Fruit fly (Drosophila melanogaster) whole organism, prepupa: ENCODE data around the gene Nepl19.
A peak's percentile ranks its signal among the peaks of the same experiment; 100 is the strongest.

Experiments
- Blimp-1 ChIP-seq: fragments of 200-800 bp; sonication (Bioruptor generic); optimal IDR thresholded peaks from 3 replicates; lab custom pipeline; 2017; ENCODE audit warnings: missing biosample characterization, missing genetic modification characterization, mild to moderate bottlenecking, moderate library complexity, missing genetic modification reagents
- CG10631 ChIP-seq: fragments of 200-800 bp; sonication (Bioruptor generic); optimal IDR thresholded peaks from 2 replicates; lab custom pipeline; 2016; ENCODE audit warnings: missing biosample characterization, missing genetic modification characterization
- CG10669 ChIP-seq: fragments of 200-800 bp; sonication (Bioruptor generic); optimal IDR thresholded peaks from 3 replicates; lab custom pipeline; 2018; ENCODE audit warnings: missing biosample characterization, mild to moderate bottlenecking, missing genetic modification characterization, moderate library complexity
- CG11294 ChIP-seq: fragments of 200-800 bp; sonication (Bioruptor generic); IDR thresholded peaks from 2 replicates; pipeline ENCODE4 v1.3.6; 2022; ENCODE audit warnings: missing biosample characterization, missing genetic modification characterization
- CG11902 ChIP-seq: fragments of 200-800 bp; sonication (Bioruptor generic); optimal IDR thresholded peaks from 3 replicates; lab custom pipeline; 2016; ENCODE audit warnings: missing biosample characterization, missing genetic modification characterization
- CG15336 ChIP-seq: fragments of 200-800 bp; sonication (Bioruptor generic); IDR thresholded peaks from 2 replicates; pipeline ENCODE4 v1.3.6; 2022; ENCODE audit warnings: missing biosample characterization, missing genetic modification characterization
- CG1621 ChIP-seq: fragments of 200-800 bp; sonication (Bioruptor generic); optimal IDR thresholded peaks from 3 replicates; lab custom pipeline; 2018; ENCODE audit warnings: missing biosample characterization, mild to moderate bottlenecking, missing genetic modification characterization
- CG3032 ChIP-seq: fragments of 200-800 bp; optimal IDR thresholded peaks from 2 replicates; lab custom pipeline; 2019; ENCODE audit warnings: missing biosample characterization, mild to moderate bottlenecking, missing genetic modification characterization, moderate library complexity
- CG32006 ChIP-seq: fragments of 200-800 bp; sonication (Bioruptor generic); optimal IDR thresholded peaks from 3 replicates; lab custom pipeline; 2017; ENCODE audit warnings: missing biosample characterization, mild to moderate bottlenecking, missing genetic modification characterization
- CG3919 ChIP-seq: fragments of 200-800 bp; sonication (Bioruptor generic); optimal IDR thresholded peaks from 3 replicates; lab custom pipeline; 2016; ENCODE audit warnings: missing biosample characterization, missing genetic modification characterization
- CG4318 ChIP-seq: fragments of 200-800 bp; sonication (Bioruptor generic); optimal IDR thresholded peaks from 3 replicates; lab custom pipeline; 2017; ENCODE audit warnings: missing biosample characterization, mild to moderate bottlenecking, missing genetic modification characterization
- CG6163 ChIP-seq: fragments of 200-800 bp; sonication (Bioruptor generic); IDR thresholded peaks from 3 replicates; pipeline ENCODE4 v1.3.6; 2022; ENCODE audit warnings: missing biosample characterization, missing genetic modification characterization
- CG6276 ChIP-seq: fragments of 200-800 bp; sonication (Bioruptor generic); optimal IDR thresholded peaks from 2 replicates; lab custom pipeline; 2017; ENCODE audit warnings: missing biosample characterization, mild to moderate bottlenecking, missing genetic modification characterization
- CG6808 ChIP-seq: fragments of 200-800 bp; sonication (Bioruptor generic); optimal IDR thresholded peaks from 3 replicates; lab custom pipeline; 2017; ENCODE audit warnings: missing biosample characterization, missing genetic modification characterization, mild to moderate bottlenecking, moderate library complexity, missing genetic modification reagents
- CG7368 ChIP-seq: fragments of 200-800 bp; sonication (Bioruptor generic); optimal IDR thresholded peaks from 3 replicates; lab custom pipeline; 2016; ENCODE audit warnings: missing biosample characterization, missing genetic modification characterization
- CG8119 ChIP-seq: fragments of 200-800 bp; sonication (Bioruptor generic); IDR thresholded peaks from 3 replicates; pipeline ENCODE4 v1.3.6; 2022; ENCODE audit warnings: missing biosample characterization, missing genetic modification characterization
- CG8319 ChIP-seq: fragments of 200-800 bp; sonication (Bioruptor generic); optimal IDR thresholded peaks from 3 replicates; lab custom pipeline; 2016; ENCODE audit warnings: missing biosample characterization, missing genetic modification characterization
- CG8632 ChIP-seq: fragments of 200-800 bp; sonication (Bioruptor generic); optimal IDR thresholded peaks from 3 replicates; lab custom pipeline; 2016; ENCODE audit warnings: missing biosample characterization, missing genetic modification characterization
- CG9139 ChIP-seq: fragments of 200-800 bp; sonication (Bioruptor generic); optimal IDR thresholded peaks from 3 replicates; lab custom pipeline; 2017; ENCODE audit warnings: missing biosample characterization, mild to moderate bottlenecking, missing genetic modification characterization
- Eip75B ChIP-seq: fragments of 200-800 bp; sonication (Bioruptor generic); optimal IDR thresholded peaks from 3 replicates; lab custom pipeline; 2016; ENCODE audit warnings: missing biosample characterization, missing genetic modification characterization
- Eip78C ChIP-seq: fragments of 200-800 bp; sonication (Bioruptor generic); peaks from one replicate; lab custom pipeline; 2016; ENCODE audit warnings: missing biosample characterization, missing genetic modification characterization
- Eip93F ChIP-seq: fragments of 200-800 bp; sonication (Bioruptor generic); optimal IDR thresholded peaks from 2 replicates; lab custom pipeline; 2016; ENCODE audit warnings: missing biosample characterization, mild to moderate bottlenecking, missing genetic modification characterization
- Ets96B ChIP-seq: fragments of 200-800 bp; optimal IDR thresholded peaks from 2 replicates; lab custom pipeline; 2019; ENCODE audit warnings: missing biosample characterization, mild to moderate bottlenecking, missing genetic modification characterization, moderate library complexity
- Hr39 ChIP-seq: fragments of 200-800 bp; sonication (Bioruptor generic); optimal IDR thresholded peaks from 2 replicates; lab custom pipeline; 2016; ENCODE audit warnings: missing biosample characterization, missing genetic modification characterization
- Hr4 ChIP-seq: fragments of 200-800 bp; sonication (Bioruptor generic); optimal IDR thresholded peaks from 3 replicates; lab custom pipeline; 2016; ENCODE audit warnings: missing biosample characterization, missing genetic modification characterization
- Lpt ChIP-seq: fragments of 200-800 bp; sonication (Bioruptor generic); optimal IDR thresholded peaks from 3 replicates; lab custom pipeline; 2016; ENCODE audit warnings: missing biosample characterization, missing genetic modification characterization
- Met ChIP-seq: fragments of 200-800 bp; sonication (Bioruptor generic); optimal IDR thresholded peaks from 3 replicates; lab custom pipeline; 2016; ENCODE audit warnings: missing biosample characterization, missing genetic modification characterization
- Sox102F ChIP-seq: fragments of 200-800 bp; sonication (Bioruptor generic); optimal IDR thresholded peaks from 2 replicates; lab custom pipeline; 2016; ENCODE audit warnings: missing biosample characterization, mild to moderate bottlenecking, missing genetic modification characterization
- Sox14 ChIP-seq: fragments of 200-800 bp; sonication (Bioruptor generic); optimal IDR thresholded peaks from 3 replicates; lab custom pipeline; 2016; ENCODE audit warnings: missing biosample characterization, missing genetic modification characterization
- achi ChIP-seq: fragments of 200-800 bp; sonication (Bioruptor generic); optimal IDR thresholded peaks from 3 replicates; lab custom pipeline; 2016; ENCODE audit warnings: missing biosample characterization, missing genetic modification characterization
- acj6 ChIP-seq: fragments of 200-800 bp; sonication (Bioruptor generic); optimal IDR thresholded peaks from 3 replicates; lab custom pipeline; 2016; ENCODE audit warnings: missing biosample characterization, missing genetic modification characterization
- cyc ChIP-seq: fragments of 200-800 bp; sonication (Bioruptor generic); optimal IDR thresholded peaks from 3 replicates; lab custom pipeline; 2016; ENCODE audit warnings: missing biosample characterization, missing genetic modification characterization
- dac ChIP-seq: fragments of 200-800 bp; sonication (Bioruptor generic); optimal IDR thresholded peaks from 2 replicates; lab custom pipeline; 2017; ENCODE audit warnings: missing biosample characterization, mild to moderate bottlenecking, missing genetic modification characterization
- eg ChIP-seq: fragments of 200-800 bp; sonication (Bioruptor generic); IDR thresholded peaks from 3 replicates; pipeline ENCODE4 v1.3.6; 2022; ENCODE audit warnings: missing biosample characterization, missing genetic modification characterization
- esn ChIP-seq: fragments of 200-800 bp; sonication (Bioruptor generic); optimal IDR thresholded peaks from 2 replicates; lab custom pipeline; 2016; ENCODE audit warnings: missing biosample characterization, mild to moderate bottlenecking, missing genetic modification characterization, moderate library complexity
- fkh ChIP-seq: fragments of 200-800 bp; sonication (Bioruptor generic); optimal IDR thresholded peaks from 3 replicates; lab custom pipeline; 2017; ENCODE audit warnings: missing biosample characterization, mild to moderate bottlenecking, missing genetic modification characterization, moderate library complexity
- net ChIP-seq: fragments of 200-800 bp; sonication (Bioruptor generic); optimal IDR thresholded peaks from 3 replicates; lab custom pipeline; 2016; ENCODE audit warnings: missing biosample characterization, missing genetic modification characterization
- pdm3 ChIP-seq: fragments of 200-800 bp; sonication (Bioruptor generic); optimal IDR thresholded peaks from 3 replicates; lab custom pipeline; 2016; ENCODE audit warnings: missing biosample characterization, missing genetic modification characterization
- salr ChIP-seq, 2 experiments: fragments of 200-800 bp; sonication (Bioruptor generic); optimal IDR thresholded peaks; 3 replicates each; lab custom pipeline; 2016 to 2018; ENCODE audit warnings: missing biosample characterization in 2 of 2, missing genetic modification characterization in 2 of 2, mild to moderate bottlenecking in 1 of 2
- spab ChIP-seq: fragments of 200-800 bp; sonication (Bioruptor generic); optimal IDR thresholded peaks from 2 replicates; lab custom pipeline; 2017; ENCODE audit warnings: missing biosample characterization, mild to moderate bottlenecking, missing genetic modification characterization, missing genetic modification reagents
- ss ChIP-seq, 2 experiments: fragments of 200-800 bp; sonication (Bioruptor generic); optimal IDR thresholded peaks; 2 replicates in 1 of 2; 3 replicates in 1 of 2; lab custom pipeline; 2017 to 2018; ENCODE audit warnings: mild to moderate bottlenecking in 2 of 2, missing biosample characterization in 2 of 2, missing genetic modification characterization in 2 of 2, moderate library complexity in 1 of 2
- svp ChIP-seq: fragments of 200-800 bp; sonication (Bioruptor generic); peaks from one replicate; lab custom pipeline; 2016; ENCODE audit warnings: missing biosample characterization, missing genetic modification characterization
- topi ChIP-seq: fragments of 200-800 bp; sonication (Bioruptor generic); optimal IDR thresholded peaks from 3 replicates; lab custom pipeline; 2016; ENCODE audit warnings: missing biosample characterization, missing genetic modification characterization
- vri ChIP-seq: fragments of 200-800 bp; sonication (Bioruptor generic); optimal IDR thresholded peaks from 3 replicates; lab custom pipeline; 2016; ENCODE audit warnings: missing biosample characterization, mild to moderate bottlenecking, missing genetic modification characterization

Nepl19 gene

dm6 chr3R:28913890-28914750 is 34.2 kb upstream of the Nepl19 start (continued):
- no peak for TF ChIP-seq CG10669 (GFP tag; lab: Kevin White, UChicago)
- peak; percentile 71 for TF ChIP-seq CG9139 (GFP tag; lab: Kevin White, UChicago)
- TF ChIP-seq dac (GFP tag; lab: Kevin White, UChicago): no peak
- TF ChIP-seq CG11902 (GFP tag; lab: Kevin White, UChicago): no peak
- TF ChIP-seq CG11294: no peak
- no peak for TF ChIP-seq CG8319 (GFP tag; lab: Kevin White, UChicago)
- TF ChIP-seq pdm3: no peak
- TF ChIP-seq CG3919 (GFP tag; lab: Kevin White, UChicago): peak; percentile 4
- no peak for TF ChIP-seq CG15336 (GFP tag; lab: Robert Waterston, UW)
- no peak for TF ChIP-seq acj6
- no peak for TF ChIP-seq Sox102F
- no peak for TF ChIP-seq CG8632
- no peak for TF ChIP-seq CG4318
- TF ChIP-seq spab (GFP tag; lab: Kevin White, UChicago): peak; percentile 53
- TF ChIP-seq net: peak; percentile 36
- TF ChIP-seq Lpt (GFP tag; lab: Kevin White, UChicago): no peak
- no peak for TF ChIP-seq Hr4 (GFP tag; lab: Kevin White, UChicago)
- no peak for TF ChIP-seq Eip93F (GFP tag; lab: Kevin White, UChicago)
- no peak for TF ChIP-seq topi (GFP tag; lab: Kevin White, UChicago)
- TF ChIP-seq vri: no peak
- TF ChIP-seq ss (GFP tag; optimal IDR thresholded peaks at IDR 0.05; lab: Kevin White, UChicago): peak in 1 of 2 experiments; percentile 69
- TF ChIP-seq salr (GFP tag; optimal IDR thresholded peaks at IDR 0.05; lab: Kevin White, UChicago): peak in 1 of 2 experiments; percentile 58
- TF ChIP-seq CG6808 (GFP tag; lab: Kevin White, UChicago): no peak
- no peak for TF ChIP-seq Hr39 (GFP tag; lab: Kevin White, UChicago)
- peak; percentile 74 for TF ChIP-seq CG6276 (GFP tag; lab: Kevin White, UChicago)
- no peak for TF ChIP-seq CG10631 (GFP tag; lab: Kevin White, UChicago)
- TF ChIP-seq svp (GFP tag; lab: Kevin White, UChicago): no peak
- no peak for TF ChIP-seq CG7368 (GFP tag; lab: Kevin White, UChicago)

dm6 chr3R:28913039-28913438 is 33.1 kb upstream of the Nepl19 start:
- peak; percentile 19 for TF ChIP-seq CG6808 (GFP tag; lab: Kevin White, UChicago)
- TF ChIP-seq Hr4 (GFP tag; lab: Kevin White, UChicago): no peak
- no peak for TF ChIP-seq CG32006 (GFP tag; lab: Kevin White, UChicago)
- TF ChIP-seq Eip75B: no peak
- no peak for TF ChIP-seq CG15336 (GFP tag; lab: Robert Waterston, UW)
- peak; percentile 8 for TF ChIP-seq Lpt (GFP tag; lab: Kevin White, UChicago)
- TF ChIP-seq CG6163 (GFP tag; lab: Robert Waterston, UW): peak; percentile 54; the same call in 2 of the 3 replicates
- TF ChIP-seq svp (GFP tag; lab: Kevin White, UChicago): no peak
- no peak for TF ChIP-seq CG8119
- no peak for TF ChIP-seq CG10669 (GFP tag; lab: Kevin White, UChicago)
- no peak for TF ChIP-seq CG3032 (tag; lab: Kevin White, UChicago)
- no peak for TF ChIP-seq Met (GFP tag; lab: Kevin White, UChicago)
- 0 out of 3 replicates have a peak, but pooled peaks have one; percentile 20 for TF ChIP-seq eg
- peak; percentile 61 for TF ChIP-seq CG6276 (GFP tag; lab: Kevin White, UChicago)
- TF ChIP-seq Eip78C (GFP tag; lab: Kevin White, UChicago): peak; percentile 27

DNA sequence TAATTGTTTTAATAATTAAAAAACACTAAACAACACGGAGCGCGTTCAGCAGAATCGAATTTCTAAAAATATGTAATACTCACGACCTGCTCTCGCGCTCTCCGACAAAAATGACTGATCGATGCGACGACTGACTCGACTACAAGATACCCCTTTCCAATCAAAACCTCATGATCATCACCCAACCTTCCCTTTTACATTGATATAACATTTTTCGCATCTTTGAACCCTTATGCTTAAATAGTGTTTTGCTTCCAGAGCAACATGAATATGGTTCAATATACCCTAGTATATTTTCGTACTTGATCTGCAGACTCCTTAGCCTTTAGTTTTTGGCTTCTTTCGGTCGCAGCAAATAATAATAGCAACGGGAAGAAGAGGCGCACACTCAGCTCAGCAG is 31.8 kb upstream of the Nepl19 start:
- TF ChIP-seq ss (GFP tag; optimal IDR thresholded peaks at IDR 0.05; lab: Kevin White, UChicago) (no peak), net (peak; percentile 59), Blimp-1 (GFP tag; lab: Kevin White, UChicago) (no peak), CG10631 (GFP tag; lab: Kevin White, UChicago) (peak; percentile 60), esn (GFP tag; lab: Kevin White, UChicago) (no peak), svp (GFP tag; lab: Kevin White, UChicago) (no peak), CG8632 (no peak), fkh (GFP tag; lab: Kevin White, UChicago) (no peak), Hr39 (GFP tag; lab: Kevin White, UChicago) (peak; percentile 32), topi (GFP tag; lab: Kevin White, UChicago) (no peak), CG8119 (peak; percentile 77), achi (GFP tag; lab: Kevin White, UChicago) (peak; percentile 62), Sox14 (GFP tag; lab: Kevin White, UChicago) (peak; percentile 55), CG6276 (GFP tag; lab: Kevin White, UChicago) (peak; percentile 60), CG15336 (GFP tag; lab: Robert Waterston, UW) (peak; percentile 76), CG1621 (no peak), CG9139 (GFP tag; lab: Kevin White, UChicago) (no peak), vri (no peak), cyc (GFP tag; lab: Kevin White, UChicago) (peak; percentile 40), CG3032 (tag; lab: Kevin White, UChicago) (peak; percentile 12), Ets96B (tag; lab: Kevin White, UChicago) (peak; percentile 53), CG10669 (GFP tag; lab: Kevin White, UChicago) (peak; percentile 14)
